Fruit fly (Drosophila melanogaster) whole organism, embryonic: ENCODE results near the gene CG5853.
A peak's percentile ranks its signal among the peaks of the same experiment; 100 is the strongest.

Experiments used
- CG10543 ChIP-seq: fragments of 200-800 bp; sonication (Bioruptor generic); optimal IDR thresholded peaks from 3 replicates; lab custom pipeline; 2017; ENCODE audit warnings: missing biosample characterization, mild to moderate bottlenecking, missing genetic modification characterization, moderate library complexity
- CG10654 ChIP-seq: fragments of 200-800 bp; sonication (Bioruptor generic); optimal IDR thresholded peaks from 2 replicates; lab custom pipeline; 2016; ENCODE audit warnings: missing biosample characterization, missing genetic modification characterization
- CG10979 ChIP-seq: fragments of 200-800 bp; sonication (Bioruptor generic); optimal IDR thresholded peaks from 2 replicates; lab custom pipeline; 2018; ENCODE audit warnings: missing biosample characterization, mild to moderate bottlenecking, missing genetic modification characterization, moderate library complexity
- CG11560 ChIP-seq: fragments of 200-800 bp; sonication (Bioruptor generic); IDR thresholded peaks from 3 replicates; pipeline ENCODE4 v1.3.6; 2022; ENCODE audit warnings: missing biosample characterization, missing genetic modification characterization
- CG11723 ChIP-seq: fragments of 200-800 bp; sonication (Bioruptor generic); optimal IDR thresholded peaks from 2 replicates; lab custom pipeline; 2017; ENCODE audit warnings: missing biosample characterization, mild to moderate bottlenecking, missing genetic modification characterization
- CG12071 ChIP-seq: fragments of 200-800 bp; sonication (Bioruptor generic); optimal IDR thresholded peaks from 3 replicates; lab custom pipeline; 2018; ENCODE audit warnings: missing biosample characterization, mild to moderate bottlenecking, missing genetic modification characterization
- CG14050 ChIP-seq: fragments of 200-800 bp; sonication (Bioruptor generic); IDR thresholded peaks from 3 replicates; pipeline ENCODE4 v1.3.6; 2022; ENCODE audit warnings: missing biosample characterization, missing genetic modification characterization
- CG17186 ChIP-seq: fragments of 200-800 bp; sonication (Bioruptor generic); optimal IDR thresholded peaks from 3 replicates; lab custom pipeline; 2017; ENCODE audit warnings: missing biosample characterization, missing genetic modification reagents, missing genetic modification characterization
- CG17361 ChIP-seq: fragments of 200-800 bp; sonication (Bioruptor generic); IDR thresholded peaks from 3 replicates; pipeline ENCODE4 v1.3.6; 2022; ENCODE audit warnings: missing biosample characterization, missing genetic modification characterization
- CG17385 ChIP-seq: fragments of 200-800 bp; sonication (Bioruptor generic); optimal IDR thresholded peaks from 3 replicates; lab custom pipeline; 2018; ENCODE audit warnings: missing biosample characterization, mild to moderate bottlenecking, missing genetic modification characterization
- CG17912 ChIP-seq: fragments of 200-800 bp; sonication (Bioruptor generic); optimal IDR thresholded peaks from 2 replicates; lab custom pipeline; 2018; ENCODE audit warnings: missing biosample characterization, mild to moderate bottlenecking, missing genetic modification characterization
- CG2116 ChIP-seq: fragments of 200-800 bp; sonication (Bioruptor generic); optimal IDR thresholded peaks from 3 replicates; lab custom pipeline; 2018; ENCODE audit warnings: missing biosample characterization, mild to moderate bottlenecking, missing genetic modification characterization
- CG2120 ChIP-seq: fragments of 200-800 bp; sonication (Bioruptor generic); optimal IDR thresholded peaks from 3 replicates; lab custom pipeline; 2016; ENCODE audit warnings: missing biosample characterization, missing genetic modification characterization
- CG30431 ChIP-seq: fragments of 200-800 bp; sonication (Bioruptor generic); optimal IDR thresholded peaks from 2 replicates; lab custom pipeline; 2017; ENCODE audit warnings: missing biosample characterization, missing genetic modification characterization
- CG42726 ChIP-seq: fragments of 200-800 bp; sonication (Bioruptor generic); IDR thresholded peaks from 2 replicates; pipeline ENCODE4 v1.3.6; 2022; ENCODE audit warnings: missing biosample characterization, missing genetic modification characterization; ENCODE audit not compliant: partially characterized antibody
- CG4360 ChIP-seq: fragments of 200-800 bp; sonication (Bioruptor generic); IDR thresholded peaks from 2 replicates; pipeline ENCODE4 v1.3.6; 2022; ENCODE audit warnings: missing biosample characterization, missing genetic modification characterization
- CG4854 ChIP-seq: fragments of 200-800 bp; sonication (Bioruptor generic); optimal IDR thresholded peaks from 2 replicates; lab custom pipeline; 2016; ENCODE audit warnings: missing biosample characterization, missing genetic modification characterization, inconsistent platforms
- CG6175 ChIP-seq: fragments of 200-800 bp; sonication (Bioruptor generic); IDR thresholded peaks from 3 replicates; pipeline ENCODE4 v1.3.6; 2022; ENCODE audit warnings: missing biosample characterization, missing genetic modification characterization
- CG6683 ChIP-seq: fragments of 200-800 bp; sonication (Bioruptor generic); optimal IDR thresholded peaks from 2 replicates; lab custom pipeline; 2017; ENCODE audit warnings: missing biosample characterization, mild to moderate bottlenecking, missing genetic modification characterization, missing genetic modification reagents
- CG6813 ChIP-seq: fragments of 200-800 bp; sonication (Bioruptor generic); optimal IDR thresholded peaks from 2 replicates; lab custom pipeline; 2017; ENCODE audit warnings: missing biosample characterization, missing genetic modification characterization, mild to moderate bottlenecking, moderate library complexity, missing genetic modification reagents
- CG7987 ChIP-seq: fragments of 200-800 bp; sonication (Bioruptor generic); optimal IDR thresholded peaks from 2 replicates; lab custom pipeline; 2018; ENCODE audit warnings: missing biosample characterization, mild to moderate bottlenecking, missing genetic modification characterization, moderate library complexity
- CG8290 ChIP-seq, 3 experiments: fragments of 200-800 bp; sonication (Bioruptor generic); optimal IDR thresholded peaks; 2 replicates each; lab custom pipeline; 2016 to 2019; ENCODE audit warnings: missing biosample characterization in 3 of 3, missing genetic modification characterization in 3 of 3, mild to moderate bottlenecking in 2 of 3, moderate library complexity in 1 of 3
- CkIIα-i1 ChIP-seq: fragments of 200-800 bp; sonication (Bioruptor generic); IDR thresholded peaks from 2 replicates; pipeline ENCODE4 v1.3.6; 2022; ENCODE audit warnings: missing biosample characterization, missing genetic modification characterization
- D19B ChIP-seq: fragments of 200-800 bp; sonication (Bioruptor generic); optimal IDR thresholded peaks from 2 replicates; lab custom pipeline; 2017; ENCODE audit warnings: missing biosample characterization, mild to moderate bottlenecking, missing genetic modification characterization
- ERR ChIP-seq: fragments of 200-800 bp; sonication (Bioruptor generic); optimal IDR thresholded peaks from 2 replicates; lab custom pipeline; 2016; ENCODE audit warnings: missing biosample characterization, missing genetic modification characterization
- Hr39 ChIP-seq: fragments of >200 bp; optimal IDR thresholded peaks from 2 replicates; lab custom pipeline; 2017
- Med ChIP-seq: fragments of 200-800 bp; sonication (Bioruptor generic); peaks from one replicate; lab custom pipeline; 2016; ENCODE audit warnings: missing biosample characterization, missing genetic modification characterization, mild to moderate bottlenecking, inconsistent platforms, moderate library complexity
- Nf-YB ChIP-seq: fragments of 200-800 bp; sonication (Bioruptor generic); optimal IDR thresholded peaks from 3 replicates; lab custom pipeline; 2019; ENCODE audit warnings: missing biosample characterization, mild to moderate bottlenecking, missing genetic modification characterization, moderate library complexity
- Side ChIP-seq: fragments of 200-800 bp; sonication (Bioruptor generic); optimal IDR thresholded peaks from 2 replicates; lab custom pipeline; 2016; ENCODE audit warnings: missing biosample characterization, missing genetic modification characterization
- Sox102F ChIP-seq: fragments of 200-800 bp; sonication (Bioruptor generic); optimal IDR thresholded peaks from 2 replicates; lab custom pipeline; 2018; ENCODE audit warnings: missing biosample characterization, mild to moderate bottlenecking, missing genetic modification characterization, moderate library complexity
- ap ChIP-seq: fragments of 200-800 bp; sonication (Bioruptor generic); IDR thresholded peaks from 2 replicates; pipeline ENCODE4 v1.3.6; 2022; ENCODE audit warnings: missing biosample characterization, missing genetic modification characterization
- bcd ChIP-seq: fragments of 200-800 bp; sonication (Bioruptor generic); optimal IDR thresholded peaks from 2 replicates; lab custom pipeline; 2017; ENCODE audit warnings: missing biosample characterization, mild to moderate bottlenecking, missing genetic modification characterization
- chn ChIP-seq: fragments of 200-800 bp; sonication (Bioruptor generic); optimal IDR thresholded peaks from 2 replicates; lab custom pipeline; 2016; ENCODE audit warnings: missing biosample characterization, missing genetic modification characterization
- exex ChIP-seq: fragments of 200-800 bp; sonication (Bioruptor generic); optimal IDR thresholded peaks from 4 replicates; lab custom pipeline; 2018; ENCODE audit warnings: missing biosample characterization, mild to moderate bottlenecking, missing genetic modification characterization, moderate library complexity
- gem ChIP-seq: fragments of 200-800 bp; sonication (Bioruptor generic); optimal IDR thresholded peaks from 2 replicates; lab custom pipeline; 2019; ENCODE audit warnings: missing biosample characterization, mild to moderate bottlenecking, missing genetic modification characterization, moderate library complexity
- gro ChIP-seq: fragments of 200-800 bp; sonication (Bioruptor generic); optimal IDR thresholded peaks from 2 replicates; lab custom pipeline; 2016; ENCODE audit warnings: missing biosample characterization, missing genetic modification characterization
- kah ChIP-seq: fragments of 200-800 bp; sonication (Bioruptor generic); optimal IDR thresholded peaks from 2 replicates; lab custom pipeline; 2018; ENCODE audit warnings: missing biosample characterization, mild to moderate bottlenecking, missing genetic modification characterization
- kay ChIP-seq: fragments of 200-800 bp; sonication (Bioruptor generic); optimal IDR thresholded peaks from 2 replicates; lab custom pipeline; 2016; ENCODE audit warnings: missing biosample characterization, missing genetic modification characterization
- klu ChIP-seq: fragments of 200-800 bp; sonication (Bioruptor generic); IDR thresholded peaks from 2 replicates; pipeline ENCODE4 v1.3.6; 2022; ENCODE audit warnings: missing biosample characterization, missing genetic modification characterization
- kni ChIP-seq: fragments of 200-800 bp; sonication (Bioruptor generic); optimal IDR thresholded peaks from 3 replicates; lab custom pipeline; 2017; ENCODE audit warnings: mild to moderate bottlenecking, missing biosample characterization, missing genetic modification reagents, missing genetic modification characterization
- nom ChIP-seq: fragments of 200-800 bp; sonication (Bioruptor generic); optimal IDR thresholded peaks from 2 replicates; lab custom pipeline; 2017; ENCODE audit warnings: missing biosample characterization, missing genetic modification characterization, mild to moderate bottlenecking, moderate library complexity, missing genetic modification reagents
- org-1 ChIP-seq: fragments of 200-800 bp; sonication (Bioruptor generic); optimal IDR thresholded peaks from 2 replicates; lab custom pipeline; 2017; ENCODE audit warnings: missing biosample characterization, missing genetic modification characterization
- p53 ChIP-seq: fragments of 200-800 bp; sonication (Bioruptor generic); optimal IDR thresholded peaks from 2 replicates; lab custom pipeline; 2016; ENCODE audit warnings: missing biosample characterization, missing genetic modification characterization
- phol ChIP-seq: fragments of 200-800 bp; sonication (Bioruptor generic); optimal IDR thresholded peaks from 3 replicates; lab custom pipeline; 2018; ENCODE audit warnings: missing biosample characterization, mild to moderate bottlenecking, missing genetic modification characterization, moderate library complexity
- shn ChIP-seq: fragments of 200-800 bp; sonication (Bioruptor generic); optimal IDR thresholded peaks from 3 replicates; lab custom pipeline; 2016; ENCODE audit warnings: missing biosample characterization, missing genetic modification characterization
- slbo ChIP-seq: fragments of 200-800 bp; sonication (Bioruptor generic); IDR thresholded peaks from 2 replicates; pipeline ENCODE4 v1.3.6; 2022; ENCODE audit warnings: missing biosample characterization, missing genetic modification characterization
- sqz ChIP-seq: fragments of 200-800 bp; sonication (Bioruptor generic); optimal IDR thresholded peaks from 3 replicates; lab custom pipeline; 2018; ENCODE audit warnings: missing biosample characterization, mild to moderate bottlenecking, missing genetic modification characterization
- tap ChIP-seq: fragments of 200-800 bp; optimal IDR thresholded peaks from 3 replicates; lab custom pipeline; 2019; ENCODE audit warnings: missing biosample characterization, mild to moderate bottlenecking, missing genetic modification characterization, moderate library complexity
- vvl ChIP-seq: fragments of 200-800 bp; sonication (Bioruptor generic); IDR thresholded peaks from 2 replicates; pipeline ENCODE4 v1.3.6; 2022; ENCODE audit warnings: missing biosample characterization, missing genetic modification characterization

The CG5853 gene

DNA sequence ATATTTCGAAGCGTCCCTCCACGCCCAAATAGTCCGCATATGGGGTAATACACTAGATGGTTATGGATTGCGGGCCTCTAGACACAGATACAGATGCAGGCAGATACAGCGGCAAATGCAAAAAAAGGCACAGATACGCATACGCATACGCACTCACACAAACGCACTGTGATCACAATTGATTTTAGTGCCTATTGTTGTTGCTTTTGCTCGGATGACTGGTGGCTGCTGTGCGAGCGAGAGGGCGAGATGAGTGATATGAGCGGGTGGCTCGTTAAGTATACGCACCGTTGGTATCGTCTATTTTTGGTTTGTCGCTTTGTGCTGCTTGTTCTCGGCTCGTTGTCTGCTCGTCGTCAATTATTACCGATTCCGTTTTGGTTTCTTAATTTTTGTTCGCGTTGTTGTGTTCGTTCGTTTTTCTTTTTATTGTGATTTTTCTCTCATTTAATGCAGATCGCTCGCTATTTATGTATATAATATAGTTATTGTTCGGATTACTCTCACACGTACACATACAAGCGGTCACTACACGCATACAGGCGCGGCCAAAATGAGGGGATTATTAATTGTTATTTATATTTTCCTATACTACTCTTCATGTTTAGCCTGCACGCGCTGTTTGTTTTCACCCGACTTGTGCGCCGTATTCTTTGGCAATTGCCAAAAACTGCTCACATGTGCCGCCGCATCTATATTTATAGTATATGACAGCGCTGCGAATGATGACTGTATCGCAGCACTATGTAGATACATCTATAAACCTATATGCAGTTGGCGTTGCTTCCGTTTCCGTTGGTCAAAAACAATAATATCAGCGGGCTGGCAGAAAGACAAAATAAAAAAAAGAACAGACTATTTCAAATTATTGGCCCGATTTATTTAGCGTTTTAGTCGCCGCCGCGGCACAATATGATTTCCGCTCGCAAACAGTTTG lies 39.9 kb downstream of the CG5853 start (continued):
- peak; percentile 23 for TF ChIP-seq sqz (GFP tag; lab: Kevin White, UChicago)
- no peak for TF ChIP-seq bcd (GFP tag; lab: Kevin White, UChicago)
- no peak for TF ChIP-seq ERR (GFP tag; lab: Kevin White, UChicago)
- no peak for TF ChIP-seq CG14050 (GFP tag; lab: Robert Waterston, UW)
- no peak for TF ChIP-seq CG4854
- TF ChIP-seq CG17385 (GFP tag; lab: Kevin White, UChicago), result no peak
- no peak for TF ChIP-seq CG8290 (GFP tag; optimal IDR thresholded peaks at IDR 0.05; lab: Kevin White, UChicago)
- peak in 1 of 2 experiments; percentile 56 for TF ChIP-seq CG8290 (tag; optimal IDR thresholded peaks at IDR 0.05; lab: Kevin White, UChicago)
- TF ChIP-seq CG42726 (GFP tag; lab: Robert Waterston, UW), result no peak
- TF ChIP-seq Side (GFP tag; lab: Kevin White, UChicago), result no peak
- TF ChIP-seq kni (GFP tag; lab: Kevin White, UChicago), result peak; percentile 27
- TF ChIP-seq klu, result peak; percentile 44; the same call in 1 of the 2 replicates
- TF ChIP-seq exex, result no peak
- TF ChIP-seq shn (GFP tag; lab: Kevin White, UChicago), result no peak
- peak; percentile 7; the same call in 1 of the 2 replicates for TF ChIP-seq vvl (GFP tag; lab: Robert Waterston, UW)
- no peak for TF ChIP-seq CG10543 (GFP tag; lab: Kevin White, UChicago)
- no peak for TF ChIP-seq gem
- peak; percentile 92 for TF ChIP-seq CG4360 (GFP tag; lab: Robert Waterston, UW)
- peak; percentile 58 for TF ChIP-seq Sox102F
- TF ChIP-seq CG12071 (GFP tag; lab: Kevin White, UChicago), result no peak
- TF ChIP-seq kay, result peak; percentile 8
- no peak for TF ChIP-seq CG6813 (GFP tag; lab: Kevin White, UChicago)
- TF ChIP-seq CG2116 (GFP tag; lab: Kevin White, UChicago), result peak; percentile 6
- TF ChIP-seq CG17912 (GFP tag; lab: Kevin White, UChicago), result no peak
- TF ChIP-seq CG17186, result no peak
- peak; percentile 86 for TF ChIP-seq Med (GFP tag; lab: Kevin White, UChicago)
- no peak for TF ChIP-seq CG17361 (GFP tag; lab: Robert Waterston, UW)
- no peak for TF ChIP-seq CG11560 (tag; lab: Robert Waterston, UW)
- no peak for TF ChIP-seq CG30431 (GFP tag; lab: Kevin White, UChicago)
- TF ChIP-seq ap (GFP tag; lab: Robert Waterston, UW), result no peak
- TF ChIP-seq Nf-YB (GFP tag; lab: Kevin White, UChicago), result peak; percentile 33
- TF ChIP-seq org-1, result no peak
- TF ChIP-seq CG7987 (GFP tag; lab: Kevin White, UChicago), result no peak
- TF ChIP-seq chn, result no peak
- TF ChIP-seq CG10979, result peak; percentile 66
- peak; percentile 73 for TF ChIP-seq D19B
- no peak for TF ChIP-seq slbo (GFP tag; lab: Robert Waterston, UW)
- TF ChIP-seq p53 (GFP tag; lab: Kevin White, UChicago), result no peak
- TF ChIP-seq Hr39 (lab: Kevin White, UChicago), result no peak
- no peak for TF ChIP-seq gro (GFP tag; lab: Kevin White, UChicago)
- TF ChIP-seq CG10654 (GFP tag; lab: Kevin White, UChicago), result no peak
- TF ChIP-seq kah, result peak; percentile 78
- TF ChIP-seq CG6175 (GFP tag; lab: Robert Waterston, UW), result no peak
- no peak for TF ChIP-seq CG11723
- TF ChIP-seq CG6683 (GFP tag; lab: Kevin White, UChicago), result no peak
- no peak for TF ChIP-seq CkIIα-i1
- no peak for TF ChIP-seq CG2120 (GFP tag; lab: Kevin White, UChicago)
- no peak for TF ChIP-seq tap (tag; lab: Kevin White, UChicago)
- peak; percentile 56 for TF ChIP-seq nom
- TF ChIP-seq phol (tag; lab: Kevin White, UChicago), result no peak
